Worm (Caenorhabditis elegans): ENCODE measurements around the gene ham-2.

Gene ham-2

DNA sequence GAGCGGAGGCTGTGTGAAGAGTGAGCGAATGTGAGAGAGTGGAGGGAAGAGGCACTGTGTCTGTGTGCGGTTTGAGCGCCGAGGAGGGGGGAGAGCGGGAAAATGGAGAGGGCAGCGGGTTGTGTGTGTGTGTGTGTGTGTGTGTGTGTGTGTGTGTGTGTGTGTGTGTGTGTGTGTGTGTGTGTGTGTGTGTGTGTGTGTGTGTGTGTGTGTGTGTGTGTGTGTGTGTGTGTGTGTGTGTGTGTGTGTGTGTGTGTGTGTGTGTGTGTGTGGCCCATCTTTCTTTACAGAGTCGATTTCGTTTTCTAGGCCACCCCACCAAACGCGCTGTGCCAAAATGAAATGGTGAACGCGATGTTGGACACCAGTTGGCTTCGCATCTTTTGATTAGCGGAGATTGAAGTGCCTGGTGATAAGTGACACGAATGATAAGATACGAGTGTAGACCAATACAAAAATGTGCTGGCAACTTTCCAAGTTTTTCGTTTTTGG, 52.0 kb downstream of the ham-2 start (continued):
- TF ChIP-seq jun-1 (tag; optimal IDR thresholded peaks at IDR 0.05) (peak; percentile 33), nhr-71 (tag; optimal IDR thresholded peaks at IDR 0.05) (peak; percentile 73), egl-13 (tag; optimal IDR thresholded peaks at IDR 0.05) (peak; percentile 6), blmp-1 (tag; optimal IDR thresholded peaks at IDR 0.05) (peak; percentile 34)

DNA sequence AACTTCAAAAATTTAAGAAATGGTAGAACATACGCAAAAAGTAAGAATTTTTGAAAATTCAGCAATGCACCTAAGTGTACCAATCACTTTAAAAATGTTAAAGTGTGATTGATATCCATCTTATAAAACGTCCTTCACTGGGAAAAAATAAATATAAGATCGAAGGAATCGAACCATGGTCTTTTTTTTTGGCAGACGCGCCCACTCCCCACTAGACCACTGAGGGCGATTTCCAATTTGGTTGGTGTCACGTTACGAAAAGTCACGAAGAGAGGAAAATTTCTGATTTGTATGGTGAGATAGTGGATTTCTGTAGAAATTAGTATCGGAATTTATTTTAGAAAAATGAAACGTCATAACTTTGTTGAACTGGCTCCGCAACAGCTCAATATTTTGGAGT, 52.8 kb downstream of the ham-2 start:
- TF ChIP-seq nhr-12 (tag; optimal IDR thresholded peaks at IDR 0.05) (no peak), hlh-17 (GFP tag; optimal IDR thresholded peaks at IDR 0.05; ENCODE audit: borderline replicate concordance) (no peak), C34B4.2 (tag; optimal IDR thresholded peaks at IDR 0.05) (no peak)
